Worm (Caenorhabditis elegans): Measurements from ENCODE around the gene C24A8.6.

ce11 chrX:4371988-4372387, 39.8 kb upstream of the C24A8.6 start, which contains the start of gene R160.14:
- no peak for TF ChIP-seq ama-1 (optimal IDR thresholded peaks at IDR 0.05)
- no peak for TF ChIP-seq hmbx-1 (tag; optimal IDR thresholded peaks at IDR 0.05)
- TF ChIP-seq pes-1 (GFP tag; IDR thresholded peaks at IDR 0.05): no peak
- TF ChIP-seq hnd-1 (tag; optimal IDR thresholded peaks at IDR 0.05): no peak
- no peak for TF ChIP-seq tbx-37 (GFP tag; conservative IDR thresholded peaks at IDR 0.05)
- TF ChIP-seq ets-7 (tag; optimal IDR thresholded peaks at IDR 0.05): no peak
- TF ChIP-seq ceh-13 (GFP tag; optimal IDR thresholded peaks at IDR 0.05): no peak
- TF ChIP-seq tbx-11 (GFP tag; IDR thresholded peaks at IDR 0.05): no peak
- TF ChIP-seq F13C5.2 (tag; optimal IDR thresholded peaks at IDR 0.05): no peak
- TF ChIP-seq aly-1 (tag; optimal IDR thresholded peaks at IDR 0.05): no peak
- no peak for TF ChIP-seq hmg-4 (GFP tag; optimal IDR thresholded peaks at IDR 0.05)

All from whole organism, early embryonic.